Worm (Caenorhabditis elegans): ENCODE measurements around the gene F58E6.5.

- no peak for TF ChIP-seq ztf-29 (GFP tag; IDR thresholded peaks at IDR 0.05)
- TF ChIP-seq cog-1 (tag; optimal IDR thresholded peaks at IDR 0.05), result no peak
- TF ChIP-seq med-1 (GFP tag; optimal IDR thresholded peaks at IDR 0.05; ENCODE audit: insufficient read depth), result no peak
- TF ChIP-seq flt-1 (GFP tag; IDR thresholded peaks at IDR 0.05), result no peak
- no peak for TF ChIP-seq ztf-23 (GFP tag; IDR thresholded peaks at IDR 0.05)
These were observed 20.4 kb downstream of the F58E6.5 start, which contains the start of gene cal-7 for ce11 chrV:9733920-9734454.
